Fruit fly (Drosophila melanogaster): ENCODE data around the gene CG10301.

CG10301 gene

dm6 chr3R:23726740-23727139 lies 16.8 kb downstream of the CG10301 start:
- peak in 1 of 2 experiments; percentile 49 for TF ChIP-seq ss (GFP tag; optimal IDR thresholded peaks at IDR 0.05)
- peak; percentile 84 for TF ChIP-seq CG32006 (GFP tag; optimal IDR thresholded peaks at IDR 0.05)
- peak; percentile 47 for TF ChIP-seq dsx (GFP tag; optimal IDR thresholded peaks at IDR 0.05; ENCODE audit: poor library complexity, severe bottlenecking)
- peak; percentile 55 for TF ChIP-seq CG10669 (GFP tag; optimal IDR thresholded peaks at IDR 0.05)
- peak; percentile 69 for TF ChIP-seq achi (GFP tag; optimal IDR thresholded peaks at IDR 0.05)
- peak; percentile 68 for TF ChIP-seq Met (GFP tag; optimal IDR thresholded peaks at IDR 0.05)
- TF ChIP-seq topi (GFP tag; optimal IDR thresholded peaks at IDR 0.05), result peak; percentile 62
- peak; percentile 16 for TF ChIP-seq CG1621 (tag; optimal IDR thresholded peaks at IDR 0.05)
- peak; percentile 54 for TF ChIP-seq CG3032 (tag; optimal IDR thresholded peaks at IDR 0.05)
- peak; percentile 70 for TF ChIP-seq CG11294 (GFP tag; IDR thresholded peaks at IDR 0.05)
- peak; percentile 59 for TF ChIP-seq lz (GFP tag; optimal IDR thresholded peaks at IDR 0.05)
- TF ChIP-seq Ets96B (tag; optimal IDR thresholded peaks at IDR 0.05), result peak; percentile 62
- peak; percentile 85 for TF ChIP-seq CG15336 (GFP tag; IDR thresholded peaks at IDR 0.05)
- TF ChIP-seq CG7368 (GFP tag; optimal IDR thresholded peaks at IDR 0.05), result peak; percentile 46
- peak; percentile 75 for TF ChIP-seq CG6276 (GFP tag; optimal IDR thresholded peaks at IDR 0.05)
- TF ChIP-seq Hr4 (GFP tag; optimal IDR thresholded peaks at IDR 0.05), result peak; percentile 80
- TF ChIP-seq spab (GFP tag; optimal IDR thresholded peaks at IDR 0.05), result peak; percentile 23
- peak; percentile 43 for TF ChIP-seq CG8319 (GFP tag; optimal IDR thresholded peaks at IDR 0.05)
- TF ChIP-seq CG8632 (GFP tag; optimal IDR thresholded peaks at IDR 0.05), result peak; percentile 53
- TF ChIP-seq salr (GFP tag; optimal IDR thresholded peaks at IDR 0.05), result peak in 1 of 2 experiments; percentile 70
- TF ChIP-seq CG31627 (GFP tag; optimal IDR thresholded peaks at IDR 0.05), result peak; percentile 58
- peak; percentile 93 for TF ChIP-seq Eip78C (GFP tag)
- peak; percentile 81 for TF ChIP-seq Gug (GFP tag; IDR thresholded peaks at IDR 0.05)
- peak; percentile 20 for TF ChIP-seq fd59A (GFP tag; optimal IDR thresholded peaks at IDR 0.05)
- TF ChIP-seq CG11762 (GFP tag; optimal IDR thresholded peaks at IDR 0.05; ENCODE audit: insufficient read depth), result peak; percentile 5
- TF ChIP-seq Blimp-1 (GFP tag; optimal IDR thresholded peaks at IDR 0.05), result no peak
- peak; percentile 74 for TF ChIP-seq pdm3 (GFP tag; optimal IDR thresholded peaks at IDR 0.05)
- TF ChIP-seq CG34406 (GFP tag; optimal IDR thresholded peaks at IDR 0.05), result peak; percentile 61
- TF ChIP-seq vri (GFP tag; optimal IDR thresholded peaks at IDR 0.05), result peak; percentile 50
- TF ChIP-seq Sox102F (GFP tag; optimal IDR thresholded peaks at IDR 0.05), result peak; percentile 69
- no peak for TF ChIP-seq CG6854 (GFP tag; optimal IDR thresholded peaks at IDR 0.05)
- TF ChIP-seq Sox15 (GFP tag; optimal IDR thresholded peaks at IDR 0.05), result peak; percentile 43
- TF ChIP-seq CG6163 (GFP tag; IDR thresholded peaks at IDR 0.05), result peak; percentile 78
- TF ChIP-seq Smox (GFP tag; optimal IDR thresholded peaks at IDR 0.05), result peak; percentile 65
- peak; percentile 78 for TF ChIP-seq esn (GFP tag; optimal IDR thresholded peaks at IDR 0.05)
- peak; percentile 76 for TF ChIP-seq OdsH (GFP tag; optimal IDR thresholded peaks at IDR 0.05)
- peak; percentile 29 for TF ChIP-seq Ets21C (GFP tag; optimal IDR thresholded peaks at IDR 0.05)
- peak; percentile 33 for TF ChIP-seq CG11902 (GFP tag; optimal IDR thresholded peaks at IDR 0.05)
- peak; percentile 86 for TF ChIP-seq eg (GFP tag; IDR thresholded peaks at IDR 0.05)
- peak; percentile 65 for TF ChIP-seq CG3919 (GFP tag; optimal IDR thresholded peaks at IDR 0.05)
- peak; percentile 52 for TF ChIP-seq cyc (GFP tag; optimal IDR thresholded peaks at IDR 0.05)
- TF ChIP-seq CG8119 (GFP tag; IDR thresholded peaks at IDR 0.05), result peak; percentile 82
- peak; percentile 20 for TF ChIP-seq fd85E (GFP tag; optimal IDR thresholded peaks at IDR 0.05)
- TF ChIP-seq Eip93F (GFP tag; optimal IDR thresholded peaks at IDR 0.05), result no peak
- peak; percentile 54 for TF ChIP-seq fkh (GFP tag; optimal IDR thresholded peaks at IDR 0.05)
- TF ChIP-seq Sox14 (GFP tag; optimal IDR thresholded peaks at IDR 0.05), result peak; percentile 66
- peak; percentile 79 for TF ChIP-seq net (GFP tag; optimal IDR thresholded peaks at IDR 0.05)
- peak; percentile 84 for TF ChIP-seq svp (GFP tag)
- TF ChIP-seq Lpt (GFP tag; optimal IDR thresholded peaks at IDR 0.05), result peak; percentile 47
- TF ChIP-seq CG16779 (tag; optimal IDR thresholded peaks at IDR 0.05), result peak; percentile 4
- TF ChIP-seq CG4318 (GFP tag; optimal IDR thresholded peaks at IDR 0.05), result peak; percentile 33
- peak; percentile 61 for TF ChIP-seq CG6808 (GFP tag; optimal IDR thresholded peaks at IDR 0.05)

All from whole organism, prepupa.